Fruit fly (Drosophila melanogaster) whole organism, embryonic: Measurements from ENCODE around the gene CG15728.
A peak's percentile ranks its signal among the peaks of the same experiment; 100 is the strongest.

Experiments used
- Ada2b ChIP-seq: fragments of 200-800 bp; sonication (Bioruptor generic); IDR thresholded peaks from 2 replicates; pipeline ENCODE4 v1.3.6; 2022; ENCODE audit warnings: missing biosample characterization, missing genetic modification characterization
- CG10209 ChIP-seq: fragments of 200-800 bp; sonication (Bioruptor generic); optimal IDR thresholded peaks from 3 replicates; lab custom pipeline; 2017; ENCODE audit warnings: missing biosample characterization, mild to moderate bottlenecking, missing genetic modification characterization, missing genetic modification reagents
- CG10462 ChIP-seq: fragments of 200-800 bp; sonication (Bioruptor generic); optimal IDR thresholded peaks from 2 replicates; lab custom pipeline; 2016; ENCODE audit warnings: missing biosample characterization, missing genetic modification characterization
- CG10959 ChIP-seq: fragments of 200-800 bp; sonication (Bioruptor generic); IDR thresholded peaks from 2 replicates; pipeline ENCODE4 v1.3.6; 2022; ENCODE audit warnings: missing biosample characterization, missing genetic modification characterization
- CG11723 ChIP-seq: fragments of 200-800 bp; sonication (Bioruptor generic); optimal IDR thresholded peaks from 2 replicates; lab custom pipeline; 2017; ENCODE audit warnings: missing biosample characterization, mild to moderate bottlenecking, missing genetic modification characterization
- CG12391 ChIP-seq: fragments of 200-800 bp; sonication (Bioruptor generic); optimal IDR thresholded peaks from 3 replicates; lab custom pipeline; 2018; ENCODE audit warnings: missing biosample characterization, mild to moderate bottlenecking, missing genetic modification characterization, moderate library complexity
- CG14441 ChIP-seq: fragments of 200-800 bp; sonication (Bioruptor generic); IDR thresholded peaks from 2 replicates; pipeline ENCODE4 v1.3.6; 2022; ENCODE audit warnings: missing biosample characterization, missing genetic modification characterization
- CG15011 ChIP-seq: fragments of 200-800 bp; sonication (Bioruptor generic); optimal IDR thresholded peaks from 3 replicates; lab custom pipeline; 2018; ENCODE audit warnings: missing biosample characterization, mild to moderate bottlenecking, missing genetic modification characterization
- CG15269 ChIP-seq: fragments of 200-800 bp; sonication (Bioruptor generic); optimal IDR thresholded peaks from 2 replicates; lab custom pipeline; 2018; ENCODE audit warnings: missing biosample characterization, mild to moderate bottlenecking, missing genetic modification characterization, moderate library complexity
- CG15601 ChIP-seq: fragments of 200-800 bp; sonication (Bioruptor generic); optimal IDR thresholded peaks from 3 replicates; lab custom pipeline; 2019; ENCODE audit warnings: missing biosample characterization, mild to moderate bottlenecking, missing genetic modification characterization, moderate library complexity
- CG1603 ChIP-seq: fragments of 200-800 bp; sonication (Bioruptor generic); optimal IDR thresholded peaks from 2 replicates; lab custom pipeline; 2019; ENCODE audit warnings: missing biosample characterization, mild to moderate bottlenecking, missing genetic modification characterization, moderate library complexity
- CG17802 ChIP-seq: fragments of 200-800 bp; sonication (Bioruptor generic); optimal IDR thresholded peaks from 2 replicates; lab custom pipeline; 2018; ENCODE audit warnings: missing biosample characterization, mild to moderate bottlenecking, missing genetic modification characterization, moderate library complexity
- CG1792 ChIP-seq: fragments of 200-800 bp; sonication (Bioruptor generic); optimal IDR thresholded peaks from 2 replicates; lab custom pipeline; 2016; ENCODE audit warnings: missing biosample characterization, missing genetic modification characterization
- CG2875 ChIP-seq: fragments of 200-800 bp; sonication (Bioruptor generic); optimal IDR thresholded peaks from 2 replicates; lab custom pipeline; 2017; ENCODE audit warnings: missing biosample characterization, mild to moderate bottlenecking, missing genetic modification characterization, missing genetic modification reagents
- CG30020 ChIP-seq: fragments of 200-800 bp; optimal IDR thresholded peaks from 2 replicates; lab custom pipeline; 2019; ENCODE audit warnings: missing biosample characterization, mild to moderate bottlenecking, missing genetic modification characterization, moderate library complexity
- CG31388 ChIP-seq: fragments of 200-800 bp; sonication (Bioruptor generic); optimal IDR thresholded peaks from 2 replicates; lab custom pipeline; 2016; ENCODE audit warnings: missing biosample characterization, missing genetic modification characterization
- CG34376 ChIP-seq: fragments of 200-800 bp; sonication (Bioruptor generic); optimal IDR thresholded peaks from 2 replicates; lab custom pipeline; 2018; ENCODE audit warnings: missing biosample characterization, mild to moderate bottlenecking, missing genetic modification characterization
- CG4617 ChIP-seq: fragments of 200-800 bp; sonication (Bioruptor generic); optimal IDR thresholded peaks from 3 replicates; lab custom pipeline; 2016; ENCODE audit warnings: missing biosample characterization, missing genetic modification characterization, borderline replicate concordance
- CG7271 ChIP-seq: fragments of 200-800 bp; sonication (Bioruptor generic); optimal IDR thresholded peaks from 2 replicates; lab custom pipeline; 2018; ENCODE audit warnings: missing biosample characterization, mild to moderate bottlenecking, missing genetic modification characterization, moderate library complexity
- CG7839 ChIP-seq: fragments of 200-800 bp; sonication (Bioruptor generic); optimal IDR thresholded peaks from 3 replicates; lab custom pipeline; 2018; ENCODE audit warnings: missing biosample characterization, mild to moderate bottlenecking, missing genetic modification characterization, moderate library complexity
- CG7928 ChIP-seq: fragments of 200-800 bp; sonication (Bioruptor generic); optimal IDR thresholded peaks from 2 replicates; lab custom pipeline; 2017; ENCODE audit warnings: missing biosample characterization, mild to moderate bottlenecking, missing genetic modification characterization
- CG7963 ChIP-seq: fragments of 200-800 bp; sonication (Bioruptor generic); IDR thresholded peaks from 3 replicates; pipeline ENCODE4 v1.3.6; 2022; ENCODE audit warnings: missing biosample characterization, missing genetic modification characterization; ENCODE audit not compliant: partially characterized antibody
- CG8089 ChIP-seq: fragments of 200-800 bp; sonication (Bioruptor generic); optimal IDR thresholded peaks from 3 replicates; lab custom pipeline; 2016; ENCODE audit warnings: missing biosample characterization, missing genetic modification characterization
- CG9727 ChIP-seq: fragments of 200-800 bp; sonication (Bioruptor generic); optimal IDR thresholded peaks from 3 replicates; lab custom pipeline; 2017; ENCODE audit warnings: missing biosample characterization, mild to moderate bottlenecking, missing genetic modification characterization
- Dref ChIP-seq: fragments of 200-800 bp; sonication (Bioruptor generic); IDR thresholded peaks from 2 replicates; pipeline ENCODE4 v1.3.6; 2022; ENCODE audit warnings: missing biosample characterization, missing genetic modification characterization
- E2f1 ChIP-seq: fragments of 200-800 bp; sonication (Bioruptor generic); IDR thresholded peaks from 2 replicates; pipeline ENCODE4 v1.3.6; 2022; ENCODE audit warnings: missing biosample characterization, missing genetic modification characterization
- Jarid2 ChIP-seq: fragments of 200-800 bp; sonication (Bioruptor generic); optimal IDR thresholded peaks from 3 replicates; lab custom pipeline; 2017; ENCODE audit warnings: mild to moderate bottlenecking, missing biosample characterization, missing genetic modification reagents, missing genetic modification characterization
- Kr ChIP-seq: fragments of 200-800 bp; sonication (Bioruptor generic); optimal IDR thresholded peaks from 2 replicates; lab custom pipeline; 2017; ENCODE audit warnings: missing biosample characterization, mild to moderate bottlenecking, missing genetic modification characterization
- Mad ChIP-seq: fragments of 200-800 bp; sonication (Bioruptor generic); optimal IDR thresholded peaks from 2 replicates; lab custom pipeline; 2016; ENCODE audit warnings: missing biosample characterization, missing genetic modification characterization
- Med ChIP-seq: fragments of 200-800 bp; sonication (Bioruptor generic); peaks from one replicate; lab custom pipeline; 2016; ENCODE audit warnings: missing biosample characterization, missing genetic modification characterization, mild to moderate bottlenecking, inconsistent platforms, moderate library complexity
- NC2β ChIP-seq: fragments of 200-800 bp; sonication (Bioruptor generic); optimal IDR thresholded peaks from 2 replicates; lab custom pipeline; 2016; ENCODE audit warnings: missing biosample characterization, missing genetic modification characterization
- dimm ChIP-seq: fragments of 200-800 bp; sonication (Bioruptor generic); IDR thresholded peaks from 2 replicates; pipeline ENCODE4 v1.3.6; 2022; ENCODE audit warnings: missing biosample characterization, missing genetic modification characterization
- fu2 ChIP-seq: fragments of 200-800 bp; sonication (Bioruptor generic); optimal IDR thresholded peaks from 2 replicates; lab custom pipeline; 2016; ENCODE audit warnings: missing biosample characterization, missing genetic modification characterization
- gcm2 ChIP-seq: fragments of 200-800 bp; sonication (Bioruptor generic); optimal IDR thresholded peaks from 2 replicates; lab custom pipeline; 2016; ENCODE audit warnings: missing biosample characterization, missing genetic modification characterization
- gsb-n ChIP-seq: fragments of 200-800 bp; sonication (Bioruptor generic); optimal IDR thresholded peaks from 3 replicates; lab custom pipeline; 2018; ENCODE audit warnings: missing biosample characterization, mild to moderate bottlenecking, missing genetic modification characterization
- knrl ChIP-seq: fragments of 200-800 bp; sonication (Bioruptor generic); IDR thresholded peaks from 3 replicates; pipeline ENCODE4 v1.3.6; 2022; ENCODE audit warnings: missing biosample characterization, missing genetic modification characterization; ENCODE audit not compliant: partially characterized antibody
- lbe ChIP-seq: fragments of 200-800 bp; sonication (Bioruptor generic); optimal IDR thresholded peaks from 2 replicates; lab custom pipeline; 2016; ENCODE audit warnings: missing biosample characterization, mild to moderate bottlenecking, missing genetic modification characterization
- maf-S ChIP-seq: fragments of 200-800 bp; sonication (Bioruptor generic); optimal IDR thresholded peaks from 2 replicates; lab custom pipeline; 2016; ENCODE audit warnings: missing biosample characterization, missing genetic modification characterization
- nerfin-1 ChIP-seq: fragments of 200-800 bp; sonication (Bioruptor generic); optimal IDR thresholded peaks from 3 replicates; lab custom pipeline; 2019; ENCODE audit warnings: missing biosample characterization, mild to moderate bottlenecking, missing genetic modification characterization, moderate library complexity
- pb ChIP-seq: fragments of 200-800 bp; sonication (Bioruptor generic); optimal IDR thresholded peaks from 3 replicates; lab custom pipeline; 2016; ENCODE audit warnings: missing biosample characterization, missing genetic modification characterization
- phol ChIP-seq: fragments of 200-800 bp; sonication (Bioruptor generic); optimal IDR thresholded peaks from 3 replicates; lab custom pipeline; 2018; ENCODE audit warnings: missing biosample characterization, mild to moderate bottlenecking, missing genetic modification characterization, moderate library complexity
- pita ChIP-seq: fragments of 200-800 bp; sonication (Bioruptor generic); optimal IDR thresholded peaks from 2 replicates; lab custom pipeline; 2017; ENCODE audit warnings: missing biosample characterization, mild to moderate bottlenecking, missing genetic modification characterization
- psq ChIP-seq: fragments of 200-800 bp; sonication (Bioruptor generic); optimal IDR thresholded peaks from 2 replicates; lab custom pipeline; 2017; ENCODE audit warnings: missing biosample characterization, missing genetic modification characterization
- pzg ChIP-seq: fragments of 200-800 bp; sonication (Bioruptor generic); optimal IDR thresholded peaks from 3 replicates; lab custom pipeline; 2018; ENCODE audit warnings: missing biosample characterization, mild to moderate bottlenecking, missing genetic modification characterization, moderate library complexity
- sim ChIP-seq: fragments of 200-800 bp; sonication (Bioruptor generic); IDR thresholded peaks from 2 replicates; pipeline ENCODE4 v1.3.6; 2022; ENCODE audit warnings: missing biosample characterization, missing genetic modification characterization
- slp2 ChIP-seq: fragments of 200-800 bp; sonication (Bioruptor generic); optimal IDR thresholded peaks from 2 replicates; lab custom pipeline; 2016; ENCODE audit warnings: missing biosample characterization, missing genetic modification characterization
- twi ChIP-seq: fragments of 200-800 bp; optimal IDR thresholded peaks from 2 replicates; lab custom pipeline; 2019; ENCODE audit warnings: missing biosample characterization, mild to moderate bottlenecking, missing genetic modification characterization, moderate library complexity
- unc-4 ChIP-seq: fragments of 200-800 bp; sonication (Bioruptor generic); IDR thresholded peaks from 2 replicates; pipeline ENCODE4 v1.3.6; 2022; ENCODE audit warnings: missing biosample characterization, missing genetic modification characterization; ENCODE audit not compliant: partially characterized antibody
- zen2 ChIP-seq: fragments of 200-800 bp; sonication (Bioruptor generic); IDR thresholded peaks from 3 replicates; pipeline ENCODE4 v1.3.6; 2022; ENCODE audit warnings: missing biosample characterization, missing genetic modification characterization; ENCODE audit not compliant: partially characterized antibody

The CG15728 gene

dm6 chrX:12669659-12670488 is 45.8 kb downstream of the CG15728 start (continued):
- TF ChIP-seq CG7839 (tag; lab: Kevin White, UChicago) (peak; percentile 80), maf-S (GFP tag; lab: Kevin White, UChicago) (peak; percentile 39), CG17802 (tag; lab: Kevin White, UChicago) (peak; percentile 5), pzg (no peak), CG1603 (tag; lab: Kevin White, UChicago) (peak; percentile 73), slp2 (peak; percentile 26), phol (tag; lab: Kevin White, UChicago) (peak; percentile 54), CG10462 (GFP tag; lab: Kevin White, UChicago) (no peak), CG7963 (GFP tag; lab: Robert Waterston, UW) (no peak), CG10959 (no peak), CG11723 (peak; percentile 48), CG7928 (GFP tag; lab: Kevin White, UChicago) (peak; percentile 33), CG1792 (GFP tag; lab: Kevin White, UChicago) (peak; percentile 36), Med (peak; percentile 96), twi (no peak), CG4617 (GFP tag; lab: Kevin White, UChicago) (no peak), Ada2b (peak; percentile 76), CG30020 (tag; lab: Kevin White, UChicago) (no peak), CG7271 (no peak), knrl (no peak), CG2875 (GFP tag; lab: Kevin White, UChicago) (no peak), fu2 (GFP tag; lab: Kevin White, UChicago) (peak; percentile 46), CG15011 (GFP tag; lab: Kevin White, UChicago) (peak; percentile 31), Dref (GFP tag; lab: Robert Waterston, UW) (no peak), zen2 (GFP tag; lab: Robert Waterston, UW) (no peak), gsb-n (peak; percentile 39), nerfin-1 (tag; lab: Kevin White, UChicago) (peak; percentile 52), NC2β (GFP tag; lab: Kevin White, UChicago) (peak; percentile 32), pb (GFP tag; lab: Kevin White, UChicago) (peak; percentile 45), Kr (GFP tag; lab: Kevin White, UChicago) (no peak), CG9727 (GFP tag; lab: Kevin White, UChicago) (peak; percentile 34), CG12391 (tag; lab: Kevin White, UChicago) (peak; percentile 64), lbe (GFP tag; lab: Kevin White, UChicago) (no peak), dimm (GFP tag; lab: Robert Waterston, UW) (no peak), gcm2 (GFP tag; lab: Kevin White, UChicago) (no peak), sim (no peak), pita (GFP tag; lab: Kevin White, UChicago) (no peak), CG34376 (GFP tag; lab: Kevin White, UChicago) (peak; percentile 10), Jarid2 (GFP tag; lab: Kevin White, UChicago) (no peak), CG14441 (GFP tag; lab: Robert Waterston, UW) (peak; percentile 78), psq (no peak), Mad (GFP tag; lab: Kevin White, UChicago) (peak; percentile 38), CG15601 (tag; lab: Kevin White, UChicago) (peak; percentile 26), unc-4 (no peak), CG8089 (GFP tag; lab: Kevin White, UChicago) (no peak), CG15269 (tag; lab: Kevin White, UChicago) (peak; percentile 78), CG10209 (peak; percentile 47), CG31388 (no peak), E2f1 (GFP tag; lab: Robert Waterston, UW) (peak; percentile 64)
